Worm (Caenorhabditis elegans): ENCODE results near the gene ccm-2.

ce11 chrIV:1838583-1838982 is 4.2 kb downstream of the ccm-2 start:
- no peak for TF ChIP-seq skn-1 (tag; optimal IDR thresholded peaks at IDR 0.05)
- no peak for TF ChIP-seq ZK546.5 (tag; optimal IDR thresholded peaks at IDR 0.05)
- TF ChIP-seq ceh-16 (tag; optimal IDR thresholded peaks at IDR 0.05), result no peak
- no peak for TF ChIP-seq fos-1 (tag; optimal IDR thresholded peaks at IDR 0.05)
- TF ChIP-seq snpc-4 (tag; optimal IDR thresholded peaks at IDR 0.05), result no peak
- TF ChIP-seq zag-1 (tag; optimal IDR thresholded peaks at IDR 0.05), result no peak
- no peak for TF ChIP-seq nhr-11 (tag; optimal IDR thresholded peaks at IDR 0.05)
- no peak for TF ChIP-seq R02D3.7 (tag; optimal IDR thresholded peaks at IDR 0.05)
- no peak for TF ChIP-seq elt-1 (tag; optimal IDR thresholded peaks at IDR 0.05)
